Worm (Caenorhabditis elegans): ENCODE data around the gene mls-1.

ce11 chrIII:7462295-7462694 lies 2.2 kb downstream of the mls-1 start, which contains the start of gene fipr-20:
- TF ChIP-seq unc-62 (GFP tag; optimal IDR thresholded peaks at IDR 0.05) (no peak), repo-1 (tag; optimal IDR thresholded peaks at IDR 0.05) (no peak), bed-1 (GFP tag; IDR thresholded peaks at IDR 0.05) (no peak), nfyb-1 (GFP tag; IDR thresholded peaks at IDR 0.05) (no peak), zim-3 (tag; optimal IDR thresholded peaks at IDR 0.05) (no peak), akir-1 (GFP tag; optimal IDR thresholded peaks at IDR 0.05) (no peak), pbrm-1 (GFP tag; IDR thresholded peaks at IDR 0.05) (no peak), fkh-3 (tag; optimal IDR thresholded peaks at IDR 0.05) (no peak), attf-6 (GFP tag; IDR thresholded peaks at IDR 0.05) (no peak), snpc-1.1 (tag; optimal IDR thresholded peaks at IDR 0.05; ENCODE audit: insufficient read depth) (no peak), snpc-1.3 (tag; optimal IDR thresholded peaks at IDR 0.05; ENCODE audit: insufficient read depth) (no peak), mel-28 (tag; optimal IDR thresholded peaks at IDR 0.05; ENCODE audit: borderline replicate concordance) (no peak), somi-1 (GFP tag; optimal IDR thresholded peaks at IDR 0.05) (no peak), lin-35 (GFP tag; optimal IDR thresholded peaks at IDR 0.05) (no peak)

Data from whole organism, young adult.